Fruit fly (Drosophila melanogaster) whole organism, embryonic: ENCODE measurements around the gene CG31710.

ENCODE experiments used
- Blimp-1 ChIP-seq: fragments of 200-800 bp; sonication (Bioruptor generic); optimal IDR thresholded peaks from 3 replicates; lab custom pipeline; 2018; ENCODE audit warnings: missing biosample characterization, missing genetic modification characterization, mild to moderate bottlenecking, moderate library complexity, missing genetic modification reagents
- Bteb2 ChIP-seq: fragments of 200-800 bp; sonication (Bioruptor generic); optimal IDR thresholded peaks from 2 replicates; lab custom pipeline; 2016; ENCODE audit warnings: missing biosample characterization, missing genetic modification characterization
- CG10147 ChIP-seq: fragments of 200-800 bp; sonication (Bioruptor generic); optimal IDR thresholded peaks from 2 replicates; lab custom pipeline; 2019; ENCODE audit warnings: missing biosample characterization, mild to moderate bottlenecking, missing genetic modification characterization, moderate library complexity
- CG10321 ChIP-seq: fragments of 200-800 bp; sonication (Bioruptor generic); IDR thresholded peaks from 2 replicates; pipeline ENCODE4 v1.3.6; 2022; ENCODE audit warnings: missing biosample characterization, missing genetic modification characterization
- CG10959 ChIP-seq: fragments of 200-800 bp; sonication (Bioruptor generic); IDR thresholded peaks from 2 replicates; pipeline ENCODE4 v1.3.6; 2022; ENCODE audit warnings: missing biosample characterization, missing genetic modification characterization
- CG12299 ChIP-seq: fragments of 200-800 bp; sonication (Bioruptor generic); optimal IDR thresholded peaks from 2 replicates; lab custom pipeline; 2018; ENCODE audit warnings: missing biosample characterization, mild to moderate bottlenecking, missing genetic modification characterization
- CG13894 ChIP-seq: fragments of 200-800 bp; sonication (Bioruptor generic); optimal IDR thresholded peaks from 3 replicates; lab custom pipeline; 2018; ENCODE audit warnings: missing biosample characterization, mild to moderate bottlenecking, missing genetic modification characterization, moderate library complexity
- CG16813 ChIP-seq: fragments of 200-800 bp; sonication (Bioruptor generic); IDR thresholded peaks from 3 replicates; pipeline ENCODE4 v1.3.6; 2022; ENCODE audit warnings: missing biosample characterization, missing genetic modification characterization; ENCODE audit not compliant: partially characterized antibody
- CG17568 ChIP-seq: fragments of 200-800 bp; sonication (Bioruptor generic); optimal IDR thresholded peaks from 2 replicates; lab custom pipeline; 2018; ENCODE audit warnings: missing biosample characterization, mild to moderate bottlenecking, missing genetic modification characterization, moderate library complexity
- CG17912 ChIP-seq: fragments of 200-800 bp; sonication (Bioruptor generic); optimal IDR thresholded peaks from 2 replicates; lab custom pipeline; 2018; ENCODE audit warnings: missing biosample characterization, mild to moderate bottlenecking, missing genetic modification characterization
- CG18476 ChIP-seq: fragments of 200-800 bp; sonication (Bioruptor generic); optimal IDR thresholded peaks from 2 replicates; lab custom pipeline; 2016; ENCODE audit warnings: missing biosample characterization, mild to moderate bottlenecking, missing genetic modification characterization
- CG18764 ChIP-seq: fragments of 200-800 bp; sonication (Bioruptor generic); optimal IDR thresholded peaks from 3 replicates; lab custom pipeline; 2016; ENCODE audit warnings: missing biosample characterization, missing genetic modification characterization
- CG2199 ChIP-seq: fragments of 200-800 bp; sonication (Bioruptor generic); IDR thresholded peaks from 3 replicates; pipeline ENCODE4 v1.3.6; 2022; ENCODE audit warnings: missing biosample characterization, missing genetic modification characterization
- CG30403 ChIP-seq: fragments of 200-800 bp; sonication (Bioruptor generic); optimal IDR thresholded peaks from 3 replicates; lab custom pipeline; 2016; ENCODE audit warnings: missing biosample characterization, missing genetic modification characterization
- CG3065 ChIP-seq: fragments of 200-800 bp; sonication (Bioruptor generic); optimal IDR thresholded peaks from 2 replicates; lab custom pipeline; 2016; ENCODE audit warnings: missing biosample characterization, missing genetic modification characterization
- CG31388 ChIP-seq: fragments of 200-800 bp; sonication (Bioruptor generic); optimal IDR thresholded peaks from 2 replicates; lab custom pipeline; 2016; ENCODE audit warnings: missing biosample characterization, missing genetic modification characterization
- CG3163 ChIP-seq: fragments of 200-800 bp; sonication (Bioruptor generic); optimal IDR thresholded peaks from 3 replicates; lab custom pipeline; 2016; ENCODE audit warnings: missing biosample characterization, missing genetic modification characterization
- CG4360 ChIP-seq: fragments of 200-800 bp; sonication (Bioruptor generic); IDR thresholded peaks from 2 replicates; pipeline ENCODE4 v1.3.6; 2022; ENCODE audit warnings: missing biosample characterization, missing genetic modification characterization
- CG6254 ChIP-seq: fragments of 200-800 bp; sonication (Bioruptor generic); optimal IDR thresholded peaks from 3 replicates; lab custom pipeline; 2017; ENCODE audit warnings: mild to moderate bottlenecking, missing biosample characterization, missing genetic modification reagents, missing genetic modification characterization
- CG6654 ChIP-seq: fragments of 200-800 bp; sonication (Bioruptor generic); optimal IDR thresholded peaks from 2 replicates; lab custom pipeline; 2017; ENCODE audit warnings: missing biosample characterization, mild to moderate bottlenecking, missing genetic modification characterization
- CG6813 ChIP-seq: fragments of 200-800 bp; sonication (Bioruptor generic); optimal IDR thresholded peaks from 2 replicates; lab custom pipeline; 2017; ENCODE audit warnings: missing biosample characterization, missing genetic modification characterization, mild to moderate bottlenecking, moderate library complexity, missing genetic modification reagents
- CG8290 ChIP-seq, 3 experiments: fragments of 200-800 bp; sonication (Bioruptor generic); optimal IDR thresholded peaks; 2 replicates each; lab custom pipeline; 2016 to 2019; ENCODE audit warnings: missing biosample characterization in 3 of 3, missing genetic modification characterization in 3 of 3, mild to moderate bottlenecking in 2 of 3, moderate library complexity in 1 of 3
- CG8924 ChIP-seq: fragments of 200-800 bp; optimal IDR thresholded peaks from 3 replicates; lab custom pipeline; 2019; ENCODE audit warnings: missing biosample characterization, mild to moderate bottlenecking, missing genetic modification characterization, moderate library complexity
- CG9727 ChIP-seq: fragments of 200-800 bp; sonication (Bioruptor generic); optimal IDR thresholded peaks from 3 replicates; lab custom pipeline; 2017; ENCODE audit warnings: missing biosample characterization, mild to moderate bottlenecking, missing genetic modification characterization
- CG9932 ChIP-seq: fragments of 200-800 bp; sonication (Bioruptor generic); IDR thresholded peaks from 2 replicates; pipeline ENCODE4 v1.3.6; 2022; ENCODE audit warnings: missing biosample characterization, missing genetic modification characterization
- Doc3 ChIP-seq: fragments of 200-800 bp; sonication (Bioruptor generic); IDR thresholded peaks from 3 replicates; pipeline ENCODE4 v1.3.6; 2022; ENCODE audit warnings: missing biosample characterization, missing genetic modification characterization; ENCODE audit not compliant: partially characterized antibody
- HmgZ ChIP-seq: fragments of 200-800 bp; sonication (Bioruptor generic); optimal IDR thresholded peaks from 2 replicates; lab custom pipeline; 2018; ENCODE audit warnings: missing biosample characterization, mild to moderate bottlenecking, missing genetic modification characterization
- MBD-R2 ChIP-seq: fragments of 200-800 bp; sonication (Bioruptor generic); IDR thresholded peaks from 2 replicates; pipeline ENCODE4 v1.3.6; 2022; ENCODE audit warnings: missing biosample characterization, missing genetic modification characterization
- Med ChIP-seq: fragments of 200-800 bp; sonication (Bioruptor generic); peaks from one replicate; lab custom pipeline; 2016; ENCODE audit warnings: missing biosample characterization, missing genetic modification characterization, mild to moderate bottlenecking, inconsistent platforms, moderate library complexity
- NK7.1 ChIP-seq: fragments of 200-800 bp; sonication (Bioruptor generic); optimal IDR thresholded peaks from 3 replicates; lab custom pipeline; 2016; ENCODE audit warnings: missing biosample characterization, missing genetic modification characterization
- Nf-YA ChIP-seq: fragments of 200-800 bp; sonication (Bioruptor generic); IDR thresholded peaks from 2 replicates; pipeline ENCODE4 v1.3.6; 2022; ENCODE audit warnings: missing biosample characterization, missing genetic modification characterization
- PHDP ChIP-seq: fragments of 200-800 bp; sonication (Bioruptor generic); optimal IDR thresholded peaks from 3 replicates; lab custom pipeline; 2018; ENCODE audit warnings: missing biosample characterization, mild to moderate bottlenecking, missing genetic modification characterization, moderate library complexity
- Pdp1 ChIP-seq, 2 experiments: fragments of 200-800 bp; sonication (Bioruptor generic); optimal IDR thresholded peaks; 3 replicates each; lab custom pipeline; 2016; ENCODE audit warnings: missing biosample characterization in 2 of 2, missing genetic modification characterization in 2 of 2, mild to moderate bottlenecking in 1 of 2, moderate library complexity in 1 of 2
- Poxn ChIP-seq: fragments of 200-800 bp; sonication (Bioruptor generic); IDR thresholded peaks from 2 replicates; pipeline ENCODE4 v1.3.6; 2022; ENCODE audit warnings: missing biosample characterization, missing genetic modification characterization
- Ravus ChIP-seq: fragments of 200-800 bp; sonication (Bioruptor generic); IDR thresholded peaks from 2 replicates; pipeline ENCODE4 v1.3.6; 2022; ENCODE audit warnings: missing biosample characterization, missing genetic modification characterization
- ash1 ChIP-seq: fragments of 200-800 bp; sonication (Bioruptor generic); optimal IDR thresholded peaks from 2 replicates; lab custom pipeline; 2018; ENCODE audit warnings: missing biosample characterization, mild to moderate bottlenecking, missing genetic modification characterization
- az2 ChIP-seq: fragments of 200-800 bp; sonication (Bioruptor generic); optimal IDR thresholded peaks from 3 replicates; lab custom pipeline; 2016; ENCODE audit warnings: missing biosample characterization, missing genetic modification characterization
- cg ChIP-seq: fragments of 200-800 bp; sonication (Bioruptor generic); optimal IDR thresholded peaks from 3 replicates; lab custom pipeline; 2019; ENCODE audit warnings: missing biosample characterization, mild to moderate bottlenecking, missing genetic modification characterization, moderate library complexity
- chinmo ChIP-seq: fragments of 200-800 bp; sonication (Bioruptor generic); IDR thresholded peaks from 4 replicates; pipeline ENCODE4 v1.3.6; 2022; ENCODE audit warnings: missing biosample characterization, missing genetic modification characterization; ENCODE audit not compliant: partially characterized antibody
- crol ChIP-seq: fragments of 200-800 bp; sonication (Bioruptor generic); IDR thresholded peaks from 2 replicates; pipeline ENCODE4 v1.3.6; 2022; ENCODE audit warnings: missing biosample characterization, missing genetic modification characterization
- cwo ChIP-seq: fragments of 200-800 bp; sonication (Bioruptor generic); optimal IDR thresholded peaks from 3 replicates; lab custom pipeline; 2017; ENCODE audit warnings: missing biosample characterization, missing genetic modification characterization, mild to moderate bottlenecking, moderate library complexity, missing genetic modification reagents
- dpn ChIP-seq, 2 experiments: fragments of 200-800 bp; sonication (Bioruptor generic); optimal IDR thresholded peaks; 3 replicates each; lab custom pipeline; 2016; ENCODE audit warnings: missing biosample characterization in 2 of 2, missing genetic modification characterization in 2 of 2
- gem ChIP-seq: fragments of 200-800 bp; sonication (Bioruptor generic); optimal IDR thresholded peaks from 2 replicates; lab custom pipeline; 2019; ENCODE audit warnings: missing biosample characterization, mild to moderate bottlenecking, missing genetic modification characterization, moderate library complexity
- pho ChIP-seq: fragments of 200-800 bp; sonication (Bioruptor generic); optimal IDR thresholded peaks from 2 replicates; lab custom pipeline; 2016; ENCODE audit warnings: missing biosample characterization, missing genetic modification characterization
- sd ChIP-seq: fragments of 200-800 bp; sonication (Bioruptor generic); optimal IDR thresholded peaks from 3 replicates; lab custom pipeline; 2018; ENCODE audit warnings: missing biosample characterization, mild to moderate bottlenecking, missing genetic modification characterization, moderate library complexity
- slbo ChIP-seq: fragments of 200-800 bp; sonication (Bioruptor generic); IDR thresholded peaks from 2 replicates; pipeline ENCODE4 v1.3.6; 2022; ENCODE audit warnings: missing biosample characterization, missing genetic modification characterization
- sqz ChIP-seq: fragments of 200-800 bp; sonication (Bioruptor generic); optimal IDR thresholded peaks from 3 replicates; lab custom pipeline; 2018; ENCODE audit warnings: missing biosample characterization, mild to moderate bottlenecking, missing genetic modification characterization
- unpg ChIP-seq: fragments of 200-800 bp; sonication (Bioruptor generic); optimal IDR thresholded peaks from 3 replicates; lab custom pipeline; 2018; ENCODE audit warnings: missing biosample characterization, mild to moderate bottlenecking, missing genetic modification characterization, moderate library complexity

The CG31710 gene

dm6 chr2L:9677101-9677500 lies 28.7 kb downstream of the CG31710 start (continued):
- TF ChIP-seq CG16813 (GFP tag; lab: Robert Waterston, UW) (no peak), CG3163 (GFP tag; lab: Kevin White, UChicago) (no peak), sd (peak; percentile 70), cg (GFP tag; lab: Kevin White, UChicago) (peak; percentile 40), pho (no peak), Pdp1 (GFP tag; optimal IDR thresholded peaks at IDR 0.05; lab: Kevin White, UChicago) (peak in 1 of 2 experiments; percentile 89), chinmo (GFP tag; lab: Robert Waterston, UW) (peak; percentile 70; the same call in 2 of the 4 replicates), CG13894 (tag; lab: Kevin White, UChicago) (peak; percentile 96), CG31388 (no peak), Bteb2 (GFP tag; lab: Kevin White, UChicago) (no peak), CG17568 (GFP tag; lab: Kevin White, UChicago) (no peak), cwo (GFP tag; lab: Kevin White, UChicago) (peak; percentile 71), CG8290 (GFP tag; optimal IDR thresholded peaks at IDR 0.05; lab: Kevin White, UChicago) (no peak), CG8290 (tag; optimal IDR thresholded peaks at IDR 0.05; lab: Kevin White, UChicago) (peak in 1 of 2 experiments; percentile 14), az2 (no peak), CG6813 (no peak), Med (GFP tag; lab: Kevin White, UChicago) (peak; percentile 45), crol (GFP tag; lab: Robert Waterston, UW) (peak; percentile 54; the same call in 1 of the 2 replicates)

- no peak for TF ChIP-seq Nf-YA (GFP tag; lab: Robert Waterston, UW)
- TF ChIP-seq CG6254 (GFP tag; lab: Kevin White, UChicago): no peak
- no peak for TF ChIP-seq CG18476 (GFP tag; lab: Kevin White, UChicago)
- no peak for TF ChIP-seq CG3065
- TF ChIP-seq CG2199 (GFP tag; lab: Robert Waterston, UW): no peak
- no peak for TF ChIP-seq sqz
- no peak for TF ChIP-seq CG18764 (GFP tag; lab: Kevin White, UChicago)
- no peak for TF ChIP-seq CG10321
- TF ChIP-seq CG9727 (GFP tag; lab: Kevin White, UChicago): no peak
- TF ChIP-seq Blimp-1 (GFP tag; lab: Kevin White, UChicago): no peak
- 0 out of 2 replicates have a peak, but pooled peaks have one; percentile 21 for TF ChIP-seq CG9932
- 0 out of 4 replicates have a peak, but pooled peaks have one; percentile 25 for TF ChIP-seq chinmo (GFP tag; lab: Robert Waterston, UW)
- TF ChIP-seq CG30403 (GFP tag; lab: Kevin White, UChicago): no peak
- TF ChIP-seq ash1 (GFP tag; lab: Kevin White, UChicago): no peak
- no peak for TF ChIP-seq cg (GFP tag; lab: Kevin White, UChicago)
- TF ChIP-seq CG6654 (GFP tag; lab: Kevin White, UChicago): no peak
- TF ChIP-seq Doc3: no peak
- no peak for TF ChIP-seq CG8290 (GFP tag; optimal IDR thresholded peaks at IDR 0.05; lab: Kevin White, UChicago)
- TF ChIP-seq CG8290 (tag; optimal IDR thresholded peaks at IDR 0.05; lab: Kevin White, UChicago): peak in 1 of 2 experiments; percentile 5
- no peak for TF ChIP-seq dpn (GFP tag; optimal IDR thresholded peaks at IDR 0.05; lab: Kevin White, UChicago)
- TF ChIP-seq CG4360: no peak
- no peak for TF ChIP-seq Poxn (GFP tag; lab: Robert Waterston, UW)
- TF ChIP-seq MBD-R2 (GFP tag; lab: Robert Waterston, UW): no peak
- TF ChIP-seq CG10959 (GFP tag; lab: Robert Waterston, UW): no peak
- TF ChIP-seq CG8924: no peak
- TF ChIP-seq Ravus (GFP tag; lab: Robert Waterston, UW): no peak
- TF ChIP-seq CG12299: no peak
- TF ChIP-seq CG17912 (GFP tag; lab: Kevin White, UChicago): no peak
- no peak for TF ChIP-seq CG10147 (GFP tag; lab: Kevin White, UChicago)
- TF ChIP-seq slbo (GFP tag; lab: Robert Waterston, UW): 0 out of 2 replicates have a peak, but pooled peaks have one; percentile 10
- no peak for TF ChIP-seq unpg (GFP tag; lab: Kevin White, UChicago)
- no peak for TF ChIP-seq PHDP
- TF ChIP-seq gem (tag; lab: Kevin White, UChicago): no peak
- TF ChIP-seq NK7.1 (GFP tag; lab: Kevin White, UChicago): no peak
- no peak for TF ChIP-seq HmgZ (tag; lab: Kevin White, UChicago)
Observed at dm6 chr2L:9673235-9673634, 32.5 kb downstream of the CG31710 start.
